Worm (Caenorhabditis elegans) whole organism, L1 larva: ENCODE results near the gene dyf-7.
A peak's percentile ranks its signal among the peaks of the same experiment; 100 is the strongest.

Experiments used
- F16B12.6 ChIP-seq: fragments of 150-350 bp; optimal IDR thresholded peaks from 2 replicates; lab custom pipeline; 2014; ENCODE audit warnings: missing biosample characterization, missing genetic modification characterization
- Y116A8C.19 ChIP-seq: sonication (generic microtip); optimal IDR thresholded peaks from 2 replicates; lab custom pipeline; 2016; ENCODE audit warnings: missing compliant biosample characterization, missing genetic modification characterization, borderline replicate concordance
- alr-1 ChIP-seq: fragments of 200-800 bp; sonication (Bioruptor generic); optimal IDR thresholded peaks from 2 replicates; lab custom pipeline; 2018; ENCODE audit warnings: borderline replicate concordance, mild to moderate bottlenecking, missing genetic modification characterization, missing compliant biosample characterization
- ama-1 ChIP-seq: fragments of 150-350 bp; optimal IDR thresholded peaks from 2 replicates; lab custom pipeline; 2014
- blmp-1 ChIP-seq: fragments of 150-350 bp; optimal IDR thresholded peaks from 2 replicates; lab custom pipeline; 2014; ENCODE audit warnings: missing biosample characterization, missing genetic modification characterization
- ceh-63 ChIP-seq: fragments of 200-800 bp; sonication (Bioruptor generic); optimal IDR thresholded peaks from 2 replicates; lab custom pipeline; 2018; ENCODE audit warnings: mild to moderate bottlenecking, missing genetic modification characterization, missing compliant biosample characterization
- ceh-8 ChIP-seq: fragments of 200-800 bp; sonication (Bioruptor generic); optimal IDR thresholded peaks from 2 replicates; lab custom pipeline; 2018; ENCODE audit warnings: mild to moderate bottlenecking, missing genetic modification characterization, moderate library complexity, missing compliant biosample characterization
- ceh-90 ChIP-seq: sonication (generic microtip); optimal IDR thresholded peaks from 2 replicates; lab custom pipeline; 2016; ENCODE audit warnings: missing genetic modification characterization, missing compliant biosample characterization
- ces-1 ChIP-seq: fragments of 150-350 bp; optimal IDR thresholded peaks from 2 replicates; lab custom pipeline; 2014; ENCODE audit warnings: missing biosample characterization, missing genetic modification reagents, missing genetic modification characterization
- dsc-1 ChIP-seq: sonication (generic microtip); optimal IDR thresholded peaks from 2 replicates; lab custom pipeline; 2016; ENCODE audit warnings: mild to moderate bottlenecking, missing genetic modification characterization, missing compliant biosample characterization
- efl-3 ChIP-seq: fragments of 200-800 bp; sonication (Bioruptor generic); optimal IDR thresholded peaks from 2 replicates; lab custom pipeline; 2018; ENCODE audit warnings: mild to moderate bottlenecking, missing genetic modification characterization, missing compliant biosample characterization
- egl-27 ChIP-seq, 2 experiments: fragments of 150-350 bp in 1 of 2; sonication (generic microtip); optimal IDR thresholded peaks; 3 replicates each; lab custom pipeline; 2017 to 2018; ENCODE audit warnings: missing biosample characterization in 2 of 2, missing genetic modification characterization in 2 of 2, missing genetic modification reagents in 2 of 2
- ets-5 ChIP-seq: fragments of 200-800 bp; sonication (Bioruptor generic); IDR thresholded peaks from 2 replicates; pipeline ENCODE4 v1.3.6; 2022; ENCODE audit warnings: missing genetic modification characterization, missing compliant biosample characterization
- fkh-4 ChIP-seq: sonication (generic microtip); optimal IDR thresholded peaks from 2 replicates; lab custom pipeline; 2016; ENCODE audit warnings: missing compliant biosample characterization, missing genetic modification characterization, borderline replicate concordance
- fkh-8 ChIP-seq: sonication (generic microtip); optimal IDR thresholded peaks from 2 replicates; lab custom pipeline; 2016; ENCODE audit warnings: mild to moderate bottlenecking, missing genetic modification characterization, missing compliant biosample characterization
- hlh-4 ChIP-seq: sonication (generic microtip); optimal IDR thresholded peaks from 2 replicates; lab custom pipeline; 2016; ENCODE audit warnings: mild to moderate bottlenecking, missing genetic modification characterization, missing compliant biosample characterization
- hpl-2 ChIP-seq: fragments of 150-350 bp; optimal IDR thresholded peaks from 2 replicates; lab custom pipeline; 2014; ENCODE audit warnings: missing biosample characterization, missing genetic modification reagents, missing genetic modification characterization
- irx-1 ChIP-seq: sonication (generic microtip); optimal IDR thresholded peaks from 2 replicates; lab custom pipeline; 2016; ENCODE audit warnings: missing genetic modification characterization, missing compliant biosample characterization
- isw-1 ChIP-seq: fragments of 200-800 bp; sonication (Bioruptor generic); IDR thresholded peaks from 2 replicates; pipeline ENCODE4 v1.3.6; 2022; ENCODE audit warnings: missing genetic modification characterization, missing compliant biosample characterization
- lin-14 ChIP-seq: fragments of 200-800 bp; sonication (Bioruptor generic); optimal IDR thresholded peaks from 2 replicates; lab custom pipeline; 2018; ENCODE audit warnings: mild to moderate bottlenecking, missing genetic modification characterization, moderate library complexity, missing compliant biosample characterization
- lir-3 ChIP-seq: sonication (generic microtip); optimal IDR thresholded peaks from 2 replicates; lab custom pipeline; 2016; ENCODE audit warnings: mild to moderate bottlenecking, missing genetic modification characterization, moderate library complexity, missing compliant biosample characterization; ENCODE audit not compliant: poor library complexity
- nhr-19 ChIP-seq: fragments of 200-800 bp; sonication (Bioruptor generic); conservative IDR thresholded peaks from 2 replicates; pipeline ENCODE4 v1.3.6; 2022; ENCODE audit warnings: missing genetic modification characterization, missing compliant biosample characterization
- nhr-71 ChIP-seq: sonication (generic microtip); optimal IDR thresholded peaks from 2 replicates; lab custom pipeline; 2016; ENCODE audit warnings: mild to moderate bottlenecking, missing genetic modification characterization, moderate library complexity, missing compliant biosample characterization
- nhr-76 ChIP-seq: sonication (generic microtip); optimal IDR thresholded peaks from 2 replicates; lab custom pipeline; 2017; ENCODE audit warnings: missing biosample characterization, missing genetic modification characterization
- nhr-85 ChIP-seq: sonication (generic microtip); peaks from one replicate; lab custom pipeline; 2016; ENCODE audit warnings: missing genetic modification characterization, inconsistent platforms, missing compliant biosample characterization
- pag-3 ChIP-seq: sonication (generic microtip); optimal IDR thresholded peaks from 2 replicates; lab custom pipeline; 2017; ENCODE audit warnings: missing genetic modification characterization, mild to moderate bottlenecking, missing compliant biosample characterization, antibody characterized with exemption, borderline replicate concordance; ENCODE audit not compliant: insufficient read depth
- pax-3 ChIP-seq: fragments of 200-800 bp; sonication (Bioruptor generic); optimal IDR thresholded peaks from 2 replicates; lab custom pipeline; 2018; ENCODE audit warnings: mild to moderate bottlenecking, missing genetic modification characterization, moderate library complexity, missing compliant biosample characterization
- skn-1 ChIP-seq: fragments of 150-350 bp; optimal IDR thresholded peaks from 2 replicates; lab custom pipeline; 2014; ENCODE audit warnings: missing biosample characterization, missing genetic modification characterization
- snpc-4 ChIP-seq: fragments of 150-350 bp; optimal IDR thresholded peaks from 2 replicates; lab custom pipeline; 2014; ENCODE audit warnings: missing biosample characterization, missing genetic modification characterization
- sox-4 ChIP-seq: sonication (generic microtip); optimal IDR thresholded peaks from 2 replicates; lab custom pipeline; 2016; ENCODE audit warnings: missing genetic modification characterization, missing compliant biosample characterization
- tbx-2 ChIP-seq: sonication (generic microtip); optimal IDR thresholded peaks from 2 replicates; lab custom pipeline; 2016; ENCODE audit warnings: missing genetic modification characterization, missing compliant biosample characterization
- vab-15 ChIP-seq: sonication (generic microtip); optimal IDR thresholded peaks from 2 replicates; lab custom pipeline; 2017; ENCODE audit warnings: missing genotype, mild to moderate bottlenecking, missing genetic modification characterization, missing compliant biosample characterization
- ztf-11 ChIP-seq, 2 experiments: sonication (generic microtip); optimal IDR thresholded peaks; 2 replicates each; lab custom pipeline; 2016 to 2017; ENCODE audit warnings: missing genetic modification characterization in 2 of 2, missing biosample characterization in 1 of 2, missing compliant biosample characterization in 1 of 2

Gene dyf-7

DNA sequence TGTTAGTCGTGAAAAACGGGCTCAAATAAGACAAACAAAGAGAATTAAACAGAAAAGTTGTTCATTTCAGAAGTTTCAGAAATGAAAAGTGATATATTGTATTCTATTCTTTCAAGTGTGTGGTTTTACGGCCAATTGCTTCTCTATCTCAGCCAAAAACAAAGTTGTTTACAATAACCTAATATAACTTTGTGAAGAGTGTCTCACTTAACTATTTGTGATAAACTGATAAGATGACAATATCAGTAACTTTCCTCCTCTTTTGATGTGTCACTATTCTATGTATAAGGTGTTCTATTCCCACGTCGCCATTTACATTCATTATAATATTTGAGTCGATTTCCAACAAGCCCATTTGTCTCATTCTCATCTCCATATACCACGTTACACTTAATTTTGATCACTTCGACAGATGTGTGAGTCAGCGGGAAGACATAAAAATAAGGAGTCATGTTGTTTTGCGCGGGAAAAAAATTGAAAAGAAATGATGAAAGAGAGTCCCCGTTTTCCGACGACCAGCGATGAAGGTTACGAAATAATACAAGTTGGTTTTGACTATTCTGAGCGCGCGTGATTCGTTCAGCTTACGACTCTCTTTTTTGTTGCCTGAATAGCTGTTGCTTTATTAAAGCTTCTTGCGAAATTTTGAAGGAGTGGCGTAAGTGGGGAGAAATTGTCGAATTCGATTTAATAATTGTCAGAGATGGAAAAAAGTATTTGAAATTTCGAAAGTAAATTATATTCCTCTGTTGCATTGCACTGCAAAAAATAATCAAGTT, 7.0 kb downstream of the dyf-7 start (continued):
- TF ChIP-seq nhr-71 (tag; lab: Kevin White, UChicago), result peak; percentile 47
- peak; percentile 26; the same call in 1 of the 2 replicates for TF ChIP-seq isw-1
- no peak for TF ChIP-seq pag-3 (tag; lab: Kevin White, UChicago)
- TF ChIP-seq ces-1 (GFP tag; lab: Kevin White, UChicago), result no peak
- peak; percentile 79 for TF ChIP-seq nhr-85 (tag; lab: Kevin White, UChicago)
- no peak for TF ChIP-seq ceh-90
- no peak for TF ChIP-seq ceh-63
- TF ChIP-seq fkh-8 (tag; lab: Kevin White, UChicago), result peak; percentile 32
- TF ChIP-seq blmp-1 (tag; lab: Kevin White, UChicago), result peak; percentile 32
- TF ChIP-seq vab-15 (tag; lab: Kevin White, UChicago), result no peak
- peak; percentile 74 for TF ChIP-seq skn-1
- TF ChIP-seq efl-3, result no peak

DNA sequence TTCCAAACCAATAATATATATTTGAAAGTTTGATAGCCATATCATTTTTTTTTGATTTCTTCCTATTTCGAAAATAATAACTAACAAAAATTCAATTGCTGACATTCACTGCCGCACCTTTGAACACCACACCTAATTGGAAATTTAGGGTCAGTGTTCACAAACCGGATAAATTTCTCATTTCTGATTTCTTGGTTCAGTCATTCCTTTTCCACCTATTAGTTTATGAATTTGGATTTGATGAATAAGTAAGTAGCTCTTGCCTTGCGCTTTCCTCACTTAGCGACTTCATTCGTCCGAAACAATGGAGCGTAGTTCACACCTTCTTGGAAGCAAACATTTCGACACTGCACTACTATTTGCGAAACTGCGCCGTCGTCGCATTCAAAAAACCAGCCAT, 7.6 kb downstream of the dyf-7 start, which contains the start of gene F15G9.1:
TSS of gene F15G9.1 (plus strand) at position 301 of the 400 bp plus-strand sequence.
- TF ChIP-seq ama-1 (no peak), vab-15 (tag; lab: Kevin White, UChicago) (no peak), snpc-4 (no peak), nhr-76 (tag; lab: Kevin White, UChicago) (no peak), irx-1 (no peak), hlh-4 (tag; lab: Kevin White, UChicago) (no peak), hpl-2 (GFP tag; lab: Kevin White, UChicago) (no peak), lin-14 (GFP tag; lab: Kevin White, UChicago) (no peak), nhr-71 (tag; lab: Kevin White, UChicago) (no peak), nhr-19 (GFP tag; lab: Robert Waterston, UW) (no peak), tbx-2 (no peak), egl-27 (tag; optimal IDR thresholded peaks at IDR 0.05; lab: Kevin White, UChicago) (no peak)
- TF ChIP-seq, all 84 proteins: peak for 0

ce11 chrX:9709462-9709861, 11.0 kb downstream of the dyf-7 start, which contains the start of gene F15G9.6:
Gene F15G9.6, plus strand, starts transcription at chrX:9709762.
- TF ChIP-seq ceh-63 (no peak), lir-3 (tag; lab: Kevin White, UChicago) (no peak), irx-1 (no peak)

ce11 chrX:9713613-9714012, 15.2 kb downstream of the dyf-7 start, which contains the start of gene F15G9.2:
Gene F15G9.2, minus strand, starts transcription at chrX:9713713.
- TF ChIP-seq Y116A8C.19 (no peak), tbx-2 (no peak), ceh-8 (GFP tag; lab: Kevin White, UChicago) (no peak), alr-1 (tag; lab: Kevin White, UChicago) (no peak), pax-3 (no peak), vab-15 (tag; lab: Kevin White, UChicago) (no peak), ztf-11 (tag; optimal IDR thresholded peaks at IDR 0.05; lab: Kevin White, UChicago) (no peak), F16B12.6 (tag; lab: Kevin White, UChicago) (no peak), isw-1 (no peak)

- TF ChIP-seq sox-4, result no peak
These were observed 18.8 kb downstream of the dyf-7 start, which contains the start of gene him-4 for ce11 chrX:9717265-9717664. Gene him-4, plus strand, starts transcription at chrX:9717565.

DNA sequence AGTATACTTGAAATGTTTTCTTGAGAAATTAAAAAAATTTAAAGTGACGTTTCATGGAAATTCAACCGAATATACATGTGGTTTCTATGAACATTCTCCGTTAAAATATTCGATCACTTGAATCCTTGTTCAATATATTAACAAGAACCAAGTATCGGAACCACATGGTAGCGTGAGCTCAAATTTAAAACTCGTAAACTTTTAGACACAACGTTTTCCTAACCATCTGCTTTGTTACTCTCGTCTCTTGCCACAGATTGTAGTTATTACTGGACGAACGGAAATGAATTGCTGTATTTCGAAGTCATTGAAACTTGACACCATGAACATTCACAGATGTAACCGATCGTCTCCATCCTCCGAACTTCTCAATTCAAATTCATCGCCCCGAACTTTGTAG, 20.6 kb downstream of the dyf-7 start:
- TF ChIP-seq fkh-4 (tag; lab: Kevin White, UChicago) (peak; percentile 77), alr-1 (tag; lab: Kevin White, UChicago) (no peak), dsc-1 (tag; lab: Kevin White, UChicago) (peak; percentile 96), ets-5 (GFP tag; lab: Robert Waterston, UW) (no peak)
